Fruit fly (Drosophila melanogaster): ENCODE measurements around the gene CG10660.

- TF ChIP-seq CG34367 (tag; optimal IDR thresholded peaks at IDR 0.05), result no peak
- peak; percentile 87 for TF ChIP-seq EcR (GFP tag; optimal IDR thresholded peaks at IDR 0.05)
- no peak for TF ChIP-seq D1 (tag; optimal IDR thresholded peaks at IDR 0.05)
- TF ChIP-seq CG17806 (tag; optimal IDR thresholded peaks at IDR 0.05), result no peak
- TF ChIP-seq CG8301 (tag; optimal IDR thresholded peaks at IDR 0.05), result no peak
- no peak for TF ChIP-seq rn (GFP tag; IDR thresholded peaks at IDR 0.05)
- no peak for TF ChIP-seq Snoo (tag; optimal IDR thresholded peaks at IDR 0.05)
- TF ChIP-seq CG14655 (GFP tag; optimal IDR thresholded peaks at IDR 0.05), result no peak
- TF ChIP-seq CG32121 (GFP tag; IDR thresholded peaks at IDR 0.05), result 0 out of 2 replicates have a peak, but pooled peaks have one; percentile 20
- peak; percentile 53; the same call in 1 of the 2 replicates for TF ChIP-seq Ets98B (GFP tag; IDR thresholded peaks at IDR 0.05)
- no peak for TF ChIP-seq CG4496 (GFP tag; IDR thresholded peaks at IDR 0.05)
- TF ChIP-seq fd96Ca (GFP tag; IDR thresholded peaks at IDR 0.05), result peak; percentile 44; the same call in 1 of the 3 replicates
These were observed 524 bp downstream of the CG10660 start for dm6 chr3L:12489952-12490351.
